Worm (Caenorhabditis elegans): ENCODE measurements around the gene W02B3.7.

- TF ChIP-seq egl-27 (tag; optimal IDR thresholded peaks at IDR 0.05) (no peak), lin-15B (tag; optimal IDR thresholded peaks at IDR 0.05) (no peak), nhr-12 (tag; optimal IDR thresholded peaks at IDR 0.05) (no peak), pha-4 (tag; optimal IDR thresholded peaks at IDR 0.05) (no peak), skn-1 (tag; optimal IDR thresholded peaks at IDR 0.05) (no peak), nhr-28 (tag; optimal IDR thresholded peaks at IDR 0.05) (no peak), nhr-23 (tag; optimal IDR thresholded peaks at IDR 0.05) (no peak), nhr-11 (tag; optimal IDR thresholded peaks at IDR 0.05) (no peak), unc-62 (GFP tag; optimal IDR thresholded peaks at IDR 0.05) (no peak)
Observed at ce11 chrIII:675413-675812, 16.4 kb downstream of the W02B3.7 start.

Measured in whole organism, L3 larva.